Fruit fly (Drosophila melanogaster) whole organism, embryonic: ENCODE data around the gene RpS29.

Source experiments
- Ada2b ChIP-seq: fragments of 200-800 bp; sonication (Bioruptor generic); IDR thresholded peaks from 2 replicates; pipeline ENCODE4 v1.3.6; 2022; ENCODE audit warnings: missing biosample characterization, missing genetic modification characterization
- Asciz ChIP-seq: fragments of 200-800 bp; sonication (Bioruptor generic); optimal IDR thresholded peaks from 2 replicates; lab custom pipeline; 2017; ENCODE audit warnings: missing biosample characterization, mild to moderate bottlenecking, missing genetic modification characterization, missing genetic modification reagents
- CG10274 ChIP-seq: fragments of 200-800 bp; sonication (Bioruptor generic); optimal IDR thresholded peaks from 3 replicates; lab custom pipeline; 2017; ENCODE audit warnings: missing biosample characterization, mild to moderate bottlenecking, missing genetic modification characterization
- CG10321 ChIP-seq: fragments of 200-800 bp; sonication (Bioruptor generic); IDR thresholded peaks from 2 replicates; pipeline ENCODE4 v1.3.6; 2022; ENCODE audit warnings: missing biosample characterization, missing genetic modification characterization
- CG10462 ChIP-seq: fragments of 200-800 bp; sonication (Bioruptor generic); optimal IDR thresholded peaks from 2 replicates; lab custom pipeline; 2016; ENCODE audit warnings: missing biosample characterization, missing genetic modification characterization
- CG11085 ChIP-seq: fragments of 200-800 bp; sonication (Bioruptor generic); IDR thresholded peaks from 2 replicates; pipeline ENCODE4 v1.3.6; 2022; ENCODE audit warnings: missing biosample characterization, missing genetic modification characterization
- CG12071 ChIP-seq: fragments of 200-800 bp; sonication (Bioruptor generic); optimal IDR thresholded peaks from 3 replicates; lab custom pipeline; 2018; ENCODE audit warnings: missing biosample characterization, mild to moderate bottlenecking, missing genetic modification characterization
- CG14710 ChIP-seq: fragments of 200-800 bp; sonication (Bioruptor generic); optimal IDR thresholded peaks from 3 replicates; lab custom pipeline; 2019; ENCODE audit warnings: missing biosample characterization, mild to moderate bottlenecking, missing genetic modification characterization, moderate library complexity
- CG14965 ChIP-seq: fragments of 200-800 bp; sonication (Bioruptor generic); optimal IDR thresholded peaks from 2 replicates; lab custom pipeline; 2016; ENCODE audit warnings: missing biosample characterization, missing genetic modification characterization, borderline replicate concordance
- CG1529 ChIP-seq: fragments of 200-800 bp; sonication (Bioruptor generic); optimal IDR thresholded peaks from 3 replicates; lab custom pipeline; 2018; ENCODE audit warnings: missing biosample characterization, missing genetic modification characterization
- CG15479 ChIP-seq: fragments of 200-800 bp; sonication (Bioruptor generic); optimal IDR thresholded peaks from 3 replicates; lab custom pipeline; 2019; ENCODE audit warnings: missing biosample characterization, mild to moderate bottlenecking, missing genetic modification characterization, moderate library complexity
- CG15514 ChIP-seq: fragments of 200-800 bp; sonication (Bioruptor generic); optimal IDR thresholded peaks from 3 replicates; lab custom pipeline; 2017; ENCODE audit warnings: missing biosample characterization, missing genetic modification characterization, mild to moderate bottlenecking, moderate library complexity, missing genetic modification reagents
- CG17359 ChIP-seq: fragments of 200-800 bp; sonication (Bioruptor generic); optimal IDR thresholded peaks from 3 replicates; lab custom pipeline; 2018; ENCODE audit warnings: missing biosample characterization, mild to moderate bottlenecking, missing genetic modification characterization, moderate library complexity
- CG17829 ChIP-seq: fragments of 200-800 bp; optimal IDR thresholded peaks from 2 replicates; lab custom pipeline; 2019; ENCODE audit warnings: missing biosample characterization, mild to moderate bottlenecking, missing genetic modification characterization, moderate library complexity
- CG33213 ChIP-seq: fragments of 200-800 bp; sonication (Bioruptor generic); optimal IDR thresholded peaks from 3 replicates; lab custom pipeline; 2016; ENCODE audit warnings: missing biosample characterization, missing genetic modification characterization
- CG4707 ChIP-seq: fragments of 200-800 bp; sonication (Bioruptor generic); optimal IDR thresholded peaks from 2 replicates; lab custom pipeline; 2018; ENCODE audit warnings: missing biosample characterization, mild to moderate bottlenecking, missing genetic modification characterization, moderate library complexity
- CG7839 ChIP-seq: fragments of 200-800 bp; sonication (Bioruptor generic); optimal IDR thresholded peaks from 3 replicates; lab custom pipeline; 2018; ENCODE audit warnings: missing biosample characterization, mild to moderate bottlenecking, missing genetic modification characterization, moderate library complexity
- CG8359 ChIP-seq: fragments of 200-800 bp; sonication (Bioruptor generic); optimal IDR thresholded peaks from 2 replicates; lab custom pipeline; 2017; ENCODE audit warnings: missing biosample characterization, mild to moderate bottlenecking, missing genetic modification characterization, borderline replicate concordance
- CG8924 ChIP-seq: fragments of 200-800 bp; optimal IDR thresholded peaks from 3 replicates; lab custom pipeline; 2019; ENCODE audit warnings: missing biosample characterization, mild to moderate bottlenecking, missing genetic modification characterization, moderate library complexity
- CG8944 ChIP-seq: fragments of 200-800 bp; sonication (Bioruptor generic); optimal IDR thresholded peaks from 3 replicates; lab custom pipeline; 2016; ENCODE audit warnings: missing biosample characterization, missing genetic modification characterization
- CG9215 ChIP-seq: fragments of 200-800 bp; sonication (Bioruptor generic); IDR thresholded peaks from 2 replicates; pipeline ENCODE4 v1.3.6; 2022; ENCODE audit warnings: missing biosample characterization, missing genetic modification characterization
- Chrac-16 ChIP-seq: fragments of 200-800 bp; sonication (Bioruptor generic); optimal IDR thresholded peaks from 3 replicates; lab custom pipeline; 2016; ENCODE audit warnings: missing biosample characterization, missing genetic modification characterization
- D ChIP-seq, 2 experiments: fragments of 200-800 bp in 1 of 2; fragments of >200 bp in 1 of 2; sonication (Bioruptor generic) in 1 of 2; optimal IDR thresholded peaks; 2 replicates in 1 of 2; 3 replicates in 1 of 2; lab custom pipeline; 2017; ENCODE audit warnings: mild to moderate bottlenecking in 1 of 2, missing biosample characterization in 1 of 2, missing genetic modification characterization in 1 of 2, missing genetic modification reagents in 1 of 2
- Doc3 ChIP-seq: fragments of 200-800 bp; sonication (Bioruptor generic); IDR thresholded peaks from 3 replicates; pipeline ENCODE4 v1.3.6; 2022; ENCODE audit warnings: missing biosample characterization, missing genetic modification characterization; ENCODE audit not compliant: partially characterized antibody
- Dp ChIP-seq: fragments of 200-800 bp; sonication (Bioruptor generic); optimal IDR thresholded peaks from 2 replicates; lab custom pipeline; 2018; ENCODE audit warnings: missing biosample characterization, mild to moderate bottlenecking, missing genetic modification characterization, moderate library complexity
- Gsc ChIP-seq: fragments of 200-800 bp; sonication (Bioruptor generic); IDR thresholded peaks from 2 replicates; pipeline ENCODE4 v1.3.6; 2022; ENCODE audit warnings: missing biosample characterization, missing genetic modification characterization
- Hand ChIP-seq: fragments of 200-800 bp; sonication (Bioruptor generic); optimal IDR thresholded peaks from 2 replicates; lab custom pipeline; 2017; ENCODE audit warnings: mild to moderate bottlenecking, missing biosample characterization, missing genetic modification reagents, missing genetic modification characterization
- Hmx ChIP-seq: fragments of 200-800 bp; sonication (Bioruptor generic); optimal IDR thresholded peaks from 2 replicates; lab custom pipeline; 2016; ENCODE audit warnings: missing biosample characterization, missing genetic modification characterization
- MESR4 ChIP-seq: fragments of 200-800 bp; sonication (Bioruptor generic); optimal IDR thresholded peaks from 2 replicates; lab custom pipeline; 2018; ENCODE audit warnings: missing biosample characterization, mild to moderate bottlenecking, missing genetic modification characterization, moderate library complexity
- Meics ChIP-seq: fragments of 200-800 bp; sonication (Bioruptor generic); optimal IDR thresholded peaks from 2 replicates; lab custom pipeline; 2017; ENCODE audit warnings: missing biosample characterization, mild to moderate bottlenecking, missing genetic modification characterization
- Oli ChIP-seq: fragments of 200-800 bp; sonication (Bioruptor generic); optimal IDR thresholded peaks from 2 replicates; lab custom pipeline; 2018; ENCODE audit warnings: missing biosample characterization, mild to moderate bottlenecking, missing genetic modification characterization, moderate library complexity
- Optix ChIP-seq: fragments of 200-800 bp; sonication (Bioruptor generic); IDR thresholded peaks from 3 replicates; pipeline ENCODE4 v1.3.6; 2022; ENCODE audit warnings: missing biosample characterization, missing genetic modification characterization
- Rfx ChIP-seq: fragments of 200-800 bp; sonication (Bioruptor generic); IDR thresholded peaks from 2 replicates; pipeline ENCODE4 v1.3.6; 2022; ENCODE audit warnings: missing biosample characterization, missing genetic modification characterization
- ci ChIP-seq: fragments of 200-800 bp; sonication (Bioruptor generic); IDR thresholded peaks from 3 replicates; pipeline ENCODE4 v1.3.6; 2022; ENCODE audit warnings: missing biosample characterization, missing genetic modification characterization
- ems ChIP-seq: fragments of 200-800 bp; sonication (Bioruptor generic); optimal IDR thresholded peaks from 3 replicates; lab custom pipeline; 2016; ENCODE audit warnings: missing biosample characterization, missing genetic modification characterization
- ewg ChIP-seq: fragments of 200-800 bp; sonication (Bioruptor generic); optimal IDR thresholded peaks from 3 replicates; lab custom pipeline; 2017; ENCODE audit warnings: mild to moderate bottlenecking, missing biosample characterization, missing genetic modification reagents, missing genetic modification characterization
- exex ChIP-seq: fragments of 200-800 bp; sonication (Bioruptor generic); optimal IDR thresholded peaks from 4 replicates; lab custom pipeline; 2018; ENCODE audit warnings: missing biosample characterization, mild to moderate bottlenecking, missing genetic modification characterization, moderate library complexity
- fd64A ChIP-seq: fragments of 200-800 bp; sonication (Bioruptor generic); optimal IDR thresholded peaks from 3 replicates; lab custom pipeline; 2018; ENCODE audit warnings: missing biosample characterization, mild to moderate bottlenecking, missing genetic modification characterization
- gfzf ChIP-seq: fragments of 200-800 bp; sonication (Bioruptor generic); optimal IDR thresholded peaks from 2 replicates; lab custom pipeline; 2016; ENCODE audit warnings: missing biosample characterization, mild to moderate bottlenecking, missing genetic modification characterization, moderate library complexity
- gsb-n ChIP-seq: fragments of 200-800 bp; sonication (Bioruptor generic); optimal IDR thresholded peaks from 3 replicates; lab custom pipeline; 2018; ENCODE audit warnings: missing biosample characterization, mild to moderate bottlenecking, missing genetic modification characterization
- jing ChIP-seq: fragments of 200-800 bp; sonication (Bioruptor generic); optimal IDR thresholded peaks from 2 replicates; lab custom pipeline; 2018; ENCODE audit warnings: missing biosample characterization, mild to moderate bottlenecking, missing genetic modification characterization
- nom ChIP-seq: fragments of 200-800 bp; sonication (Bioruptor generic); optimal IDR thresholded peaks from 2 replicates; lab custom pipeline; 2017; ENCODE audit warnings: missing biosample characterization, missing genetic modification characterization, mild to moderate bottlenecking, moderate library complexity, missing genetic modification reagents
- sc ChIP-seq, 3 experiments: fragments of >200 bp in 2 of 3; fragments of 200-800 bp in 1 of 3; sonication (Bioruptor generic) in 1 of 3; optimal IDR thresholded peaks; 2 replicates in 2 of 3; 3 replicates in 1 of 3; lab custom pipeline; 2017; ENCODE audit warnings: mild to moderate bottlenecking in 1 of 3, missing biosample characterization in 1 of 3, missing genetic modification characterization in 1 of 3, missing genetic modification reagents in 1 of 3
- sna ChIP-seq: fragments of 200-800 bp; sonication (Bioruptor generic); IDR thresholded peaks from 2 replicates; pipeline ENCODE4 v1.3.6; 2022; ENCODE audit warnings: missing biosample characterization, missing genetic modification characterization; ENCODE audit not compliant: partially characterized antibody
- ssp ChIP-seq: fragments of 200-800 bp; sonication (Bioruptor generic); IDR thresholded peaks from 2 replicates; pipeline ENCODE4 v1.3.6; 2022; ENCODE audit warnings: missing biosample characterization, missing genetic modification characterization
- zfh1 ChIP-seq: fragments of 200-800 bp; sonication (Bioruptor generic); IDR thresholded peaks from 3 replicates; pipeline ENCODE4 v1.3.6; 2022; ENCODE audit warnings: missing biosample characterization, missing genetic modification characterization

The RpS29 gene

dm6 chr3R:9759360-9760191, 18.3 kb upstream of the RpS29 start, which contains the start of gene Mpi (continued):
- TF ChIP-seq zfh1 (peak; percentile 43; the same call in 1 of the 3 replicates), Oli (tag; lab: Kevin White, UChicago) (no peak), CG14710 (tag; lab: Kevin White, UChicago) (peak; percentile 40), sna (GFP tag; lab: Robert Waterston, UW) (0 out of 2 replicates have a peak, but pooled peaks have one; percentile 50), jing (GFP tag; lab: Kevin White, UChicago) (no peak), CG10274 (GFP tag; lab: Kevin White, UChicago) (no peak), Rfx (GFP tag; lab: Robert Waterston, UW) (peak; percentile 43), CG7839 (no peak), fd64A (no peak), Hand (GFP tag; lab: Kevin White, UChicago) (peak; percentile 21), CG17359 (tag; lab: Kevin White, UChicago) (peak; percentile 33), Hmx (GFP tag; lab: Kevin White, UChicago) (no peak), CG33213 (GFP tag; lab: Kevin White, UChicago) (no peak), CG10321 (GFP tag; lab: Robert Waterston, UW) (no peak), CG10462 (GFP tag; lab: Kevin White, UChicago) (no peak), ssp (GFP tag; lab: Robert Waterston, UW) (peak; percentile 16; the same call in 1 of the 2 replicates), ewg (GFP tag; lab: Kevin White, UChicago) (no peak), ci (GFP tag; lab: Robert Waterston, UW) (peak; percentile 43; the same call in 2 of the 3 replicates), CG9215 (no peak), ems (GFP tag; lab: Kevin White, UChicago) (peak; percentile 23), CG17829 (tag; lab: Kevin White, UChicago) (peak; percentile 50), Ada2b (GFP tag; lab: Robert Waterston, UW) (no peak), CG15479 (GFP tag; lab: Kevin White, UChicago) (no peak), MESR4 (GFP tag; lab: Kevin White, UChicago) (peak; percentile 83), CG4707 (GFP tag; lab: Kevin White, UChicago) (peak; percentile 12), exex (no peak), CG12071 (GFP tag; lab: Kevin White, UChicago) (no peak), gfzf (GFP tag; lab: Kevin White, UChicago) (peak; percentile 39), Chrac-16 (GFP tag; lab: Kevin White, UChicago) (peak; percentile 21), sc (optimal IDR thresholded peaks at IDR 0.05; lab: Kevin White, UChicago) (no peak), sc (GFP tag; optimal IDR thresholded peaks at IDR 0.05; lab: Kevin White, UChicago) (no peak), CG11085 (no peak), Dp (GFP tag; lab: Kevin White, UChicago) (peak; percentile 18), Optix (GFP tag; lab: Robert Waterston, UW) (no peak), CG8359 (peak; percentile 100), Asciz (GFP tag; lab: Kevin White, UChicago) (no peak), Gsc (GFP tag; lab: Robert Waterston, UW) (no peak), D (optimal IDR thresholded peaks at IDR 0.05; lab: Kevin White, UChicago) (peak; percentile 21), D (GFP tag; optimal IDR thresholded peaks at IDR 0.05; lab: Kevin White, UChicago) (no peak), CG1529 (GFP tag; lab: Kevin White, UChicago) (no peak), CG14965 (GFP tag; lab: Kevin White, UChicago) (no peak), CG8924 (tag; lab: Kevin White, UChicago) (no peak), nom (no peak), Doc3 (GFP tag; lab: Robert Waterston, UW) (peak; percentile 53; the same call in 2 of the 3 replicates), Meics (GFP tag; lab: Kevin White, UChicago) (no peak), CG8944 (no peak), gsb-n (no peak), CG15514 (GFP tag; lab: Kevin White, UChicago) (peak; percentile 43)
